Worm (Caenorhabditis elegans): ENCODE results near the gene Y46H3A.4.

ce11 chrV:1856176-1856575, 45.2 kb upstream of the Y46H3A.4 start, which contains the start of gene T10B5.10:
- TF ChIP-seq B0310.2 (tag; optimal IDR thresholded peaks at IDR 0.05): no peak
- no peak for TF ChIP-seq pes-1 (GFP tag; IDR thresholded peaks at IDR 0.05)
- TF ChIP-seq ceh-36 (tag; optimal IDR thresholded peaks at IDR 0.05): no peak
- no peak for TF ChIP-seq F13C5.2 (tag; optimal IDR thresholded peaks at IDR 0.05)
- no peak for TF ChIP-seq ama-1 (optimal IDR thresholded peaks at IDR 0.05)
- no peak for TF ChIP-seq flt-1 (GFP tag; IDR thresholded peaks at IDR 0.05)
- TF ChIP-seq aly-1 (tag; optimal IDR thresholded peaks at IDR 0.05): no peak
